Worm (Caenorhabditis elegans) whole organism, L2 larva: Measurements from ENCODE around the gene zipt-2.1.

Experiments
- ama-1 ChIP-seq: fragments of 150-350 bp; optimal IDR thresholded peaks from 2 replicates; lab custom pipeline; 2018; ENCODE audit warnings: inconsistent platforms
- lin-39 ChIP-seq: fragments of 150-350 bp; optimal IDR thresholded peaks from 2 replicates; lab custom pipeline; 2014; ENCODE audit warnings: missing biosample characterization, missing genetic modification reagents, missing genetic modification characterization
- nhr-23 ChIP-seq: fragments of 150-350 bp; optimal IDR thresholded peaks from 2 replicates; lab custom pipeline; 2014; ENCODE audit warnings: missing biosample characterization, missing genetic modification reagents, missing genetic modification characterization
- unc-55 ChIP-seq: fragments of 150-350 bp; sonication (generic microtip); optimal IDR thresholded peaks from 3 replicates; lab custom pipeline; 2014; ENCODE audit warnings: missing biosample characterization, missing genetic modification reagents, missing genetic modification characterization

DNA sequence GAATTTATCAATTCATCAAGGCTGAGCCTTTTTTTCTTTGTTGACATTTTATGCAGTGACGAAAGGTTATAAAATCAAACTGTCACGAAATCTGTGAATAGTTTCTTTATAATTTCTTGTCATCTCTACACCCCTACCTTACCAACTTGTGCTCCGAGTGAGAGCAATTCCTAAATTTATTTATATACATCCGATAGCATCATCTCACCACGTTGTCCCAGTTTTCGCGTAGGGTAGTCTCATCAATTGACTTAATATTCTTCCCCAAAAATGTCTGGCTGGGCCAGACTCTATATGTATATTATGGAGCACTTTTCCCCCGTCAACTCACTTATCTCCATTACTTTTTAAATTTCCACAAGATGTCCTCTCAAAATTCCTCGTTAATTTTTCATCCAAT is 25.9 kb downstream of the zipt-2.1 start:
- no peak for TF ChIP-seq nhr-23 (tag; lab: Kevin White, UChicago)
- no peak for TF ChIP-seq lin-39 (tag; lab: Kevin White, UChicago)
- TF ChIP-seq unc-55 (GFP tag; lab: Kevin White, UChicago), result no peak
- TF ChIP-seq ama-1, result no peak
